Worm (Caenorhabditis elegans): ENCODE measurements around the gene pgp-10.
A peak's percentile ranks its signal among the peaks of the same experiment; 100 is the strongest.

pgp-10 gene

DNA sequence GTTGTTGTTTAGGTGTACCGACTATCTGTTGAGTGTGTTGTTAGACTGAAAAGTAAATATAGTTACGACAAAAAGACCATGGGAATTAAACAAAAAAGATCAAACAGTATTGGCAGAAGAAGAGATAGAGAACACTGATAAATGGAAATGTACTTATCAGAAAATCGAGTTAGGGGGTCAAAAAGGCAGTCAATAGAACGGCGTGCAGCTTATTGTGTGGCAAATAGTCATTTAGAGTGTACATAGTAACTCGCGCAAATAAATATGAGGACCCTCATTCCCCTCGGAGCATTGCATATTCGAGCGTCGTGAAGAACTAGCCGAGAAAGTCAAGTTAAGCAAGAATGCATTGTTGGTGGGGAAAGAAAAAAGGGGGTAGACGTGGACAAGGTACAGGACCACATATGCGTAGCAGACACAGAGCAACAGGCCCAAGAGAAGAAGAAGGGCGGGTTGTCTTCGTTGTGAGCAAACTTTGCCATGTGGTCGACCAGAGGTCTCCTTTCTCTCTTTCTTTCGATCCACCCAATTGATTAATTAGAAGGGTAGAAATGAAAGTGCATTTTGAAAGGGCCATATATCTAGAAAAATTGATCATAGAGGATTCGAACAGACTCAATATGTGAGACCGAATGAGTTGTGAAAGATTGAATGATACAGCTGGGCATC, 7.5 kb upstream of the pgp-10 start, which contains the start of gene lam-2:
TSS of gene lam-2 (minus strand) at position 51 of the 669 bp plus-strand sequence.
- peak; percentile 39 for TF ChIP-seq hmg-4 (GFP tag; optimal IDR thresholded peaks at IDR 0.05)
- no peak for TF ChIP-seq ama-1 (optimal IDR thresholded peaks at IDR 0.05)

DNA sequence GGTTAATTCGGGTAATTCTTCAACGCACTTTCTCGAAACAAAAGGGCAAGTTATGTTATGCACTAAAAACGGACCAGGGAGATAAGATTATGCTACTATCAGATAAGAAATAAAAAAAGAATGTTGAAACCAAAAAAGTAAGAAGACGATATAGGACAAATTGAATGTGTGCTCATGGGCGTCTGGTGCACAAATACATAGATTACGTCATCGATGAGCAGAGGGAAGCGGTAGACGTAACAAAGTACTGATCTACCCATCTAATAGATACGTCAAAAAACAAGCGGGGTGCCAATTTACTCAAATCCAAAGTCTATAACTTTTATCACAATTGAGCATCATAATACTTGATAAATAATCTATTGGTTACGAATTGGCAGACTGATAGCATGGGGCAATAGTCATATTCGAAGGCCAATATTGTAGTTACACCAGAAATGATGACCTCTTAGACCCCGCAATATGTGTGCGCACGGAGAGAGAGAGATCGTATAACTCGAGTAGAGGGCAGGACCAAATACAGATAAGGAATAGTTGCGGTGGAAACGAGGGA, 6.8 kb upstream of the pgp-10 start:
- TF ChIP-seq F13C5.2 (tag; optimal IDR thresholded peaks at IDR 0.05), result no peak
- TF ChIP-seq tra-4 (tag; optimal IDR thresholded peaks at IDR 0.05), result no peak

DNA sequence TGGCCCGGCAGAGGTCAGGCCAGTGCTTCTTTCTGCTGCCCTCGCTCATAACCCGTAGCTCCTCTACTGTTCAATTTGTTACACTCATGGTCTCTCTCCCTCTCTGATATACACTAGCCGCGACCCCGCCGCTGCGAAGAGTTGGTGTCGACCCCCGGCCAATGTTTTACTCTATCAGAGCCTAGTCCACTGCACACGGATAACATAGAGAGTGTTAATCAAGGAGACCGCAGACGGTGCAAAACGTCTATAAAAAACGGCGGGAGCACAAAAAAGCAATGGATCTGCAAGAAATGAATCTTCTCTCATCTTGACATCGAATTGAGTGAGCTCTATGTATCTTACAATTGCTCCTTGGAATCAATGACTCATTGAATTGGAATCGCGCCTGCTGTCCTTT, 5.4 kb upstream of the pgp-10 start:
- TF ChIP-seq ceh-13 (GFP tag; optimal IDR thresholded peaks at IDR 0.05) (no peak), tbx-11 (GFP tag; IDR thresholded peaks at IDR 0.05) (no peak), B0310.2 (tag; optimal IDR thresholded peaks at IDR 0.05) (no peak), ets-7 (tag; optimal IDR thresholded peaks at IDR 0.05) (no peak), hmbx-1 (tag; optimal IDR thresholded peaks at IDR 0.05) (no peak), tra-4 (tag; optimal IDR thresholded peaks at IDR 0.05) (no peak), tbx-37 (GFP tag; conservative IDR thresholded peaks at IDR 0.05) (no peak), ceh-36 (tag; optimal IDR thresholded peaks at IDR 0.05) (no peak), hmg-4 (GFP tag; optimal IDR thresholded peaks at IDR 0.05) (no peak), pes-1 (GFP tag; IDR thresholded peaks at IDR 0.05) (no peak), scrt-1 (GFP tag; IDR thresholded peaks at IDR 0.05) (no peak), aly-1 (tag; optimal IDR thresholded peaks at IDR 0.05) (no peak)

DNA sequence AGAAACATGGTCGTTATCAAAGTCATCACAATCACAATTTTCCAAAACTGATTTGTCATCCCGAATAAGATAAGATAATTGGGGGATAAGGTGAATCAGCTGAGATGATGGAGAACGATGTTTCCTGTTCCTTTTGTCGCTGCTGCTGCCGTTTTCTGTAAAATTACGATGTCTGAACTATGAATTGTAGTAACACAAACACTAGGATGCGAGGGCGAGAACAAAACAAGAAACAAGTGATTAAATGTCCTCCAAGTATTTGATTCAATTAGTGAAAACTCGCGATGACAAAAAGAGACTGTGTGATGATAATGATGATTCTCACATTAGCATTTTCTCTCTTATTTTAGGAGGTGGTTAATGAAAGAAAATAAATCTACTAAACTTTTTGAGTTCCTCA, 3.0 kb upstream of the pgp-10 start, which contains the start of gene C54D1.7:
TSS of gene C54D1.7 (minus strand) at position 157 of the 400 bp plus-strand sequence.
- TF ChIP-seq sea-1 (GFP tag; conservative IDR thresholded peaks at IDR 0.05) (no peak), ceh-13 (GFP tag; optimal IDR thresholded peaks at IDR 0.05) (no peak), ceh-36 (tag; optimal IDR thresholded peaks at IDR 0.05) (no peak), tbx-11 (GFP tag; IDR thresholded peaks at IDR 0.05) (no peak), F13C5.2 (tag; optimal IDR thresholded peaks at IDR 0.05) (no peak), tra-4 (tag; optimal IDR thresholded peaks at IDR 0.05) (no peak)

DNA sequence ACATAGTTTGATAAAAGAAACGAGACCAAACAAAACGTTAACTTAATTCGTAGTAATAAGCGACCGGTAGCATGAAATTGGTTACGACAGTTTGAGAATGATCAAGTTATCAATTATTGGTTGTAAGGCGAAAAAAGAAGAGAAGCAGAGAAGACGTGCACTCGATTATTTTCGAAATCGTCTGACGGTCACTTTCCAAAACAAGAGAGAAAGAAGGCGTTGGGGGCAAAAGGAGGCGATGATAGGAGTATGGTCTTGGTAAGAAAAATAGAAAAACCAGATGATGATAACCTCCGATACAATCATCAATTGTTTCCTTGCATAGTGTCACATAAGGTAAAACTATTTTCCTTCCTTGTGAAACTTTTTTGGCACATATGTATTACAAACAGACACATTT, 1.4 kb upstream of the pgp-10 start:
- no peak for TF ChIP-seq scrt-1 (GFP tag; IDR thresholded peaks at IDR 0.05)

DNA sequence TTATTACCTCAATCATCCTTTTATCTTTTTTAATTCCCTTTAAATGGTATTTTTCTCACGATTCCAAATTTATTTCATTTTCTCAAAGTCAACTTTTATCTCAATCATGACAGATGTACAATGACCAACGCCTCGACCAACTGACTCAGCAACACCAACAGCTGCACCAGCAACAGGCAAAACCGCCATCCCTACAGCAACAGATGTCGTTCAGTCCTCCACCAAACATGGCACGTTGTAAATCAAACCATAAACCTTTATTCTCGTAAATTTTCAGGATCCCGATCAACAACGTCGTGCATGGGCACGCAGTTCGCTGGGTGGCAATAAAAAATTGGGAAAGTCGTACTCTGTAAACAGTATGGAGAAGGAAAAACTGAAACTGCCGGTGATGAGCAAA, 3.9 kb downstream of the pgp-10 start:
- TF ChIP-seq B0310.2 (tag; optimal IDR thresholded peaks at IDR 0.05), result no peak
- no peak for TF ChIP-seq F13C5.2 (tag; optimal IDR thresholded peaks at IDR 0.05)
- TF ChIP-seq ama-1 (optimal IDR thresholded peaks at IDR 0.05), result no peak
- no peak for TF ChIP-seq flt-1 (GFP tag; IDR thresholded peaks at IDR 0.05)
- TF ChIP-seq tbx-11 (GFP tag; IDR thresholded peaks at IDR 0.05), result no peak
- no peak for TF ChIP-seq pes-1 (GFP tag; IDR thresholded peaks at IDR 0.05)

DNA sequence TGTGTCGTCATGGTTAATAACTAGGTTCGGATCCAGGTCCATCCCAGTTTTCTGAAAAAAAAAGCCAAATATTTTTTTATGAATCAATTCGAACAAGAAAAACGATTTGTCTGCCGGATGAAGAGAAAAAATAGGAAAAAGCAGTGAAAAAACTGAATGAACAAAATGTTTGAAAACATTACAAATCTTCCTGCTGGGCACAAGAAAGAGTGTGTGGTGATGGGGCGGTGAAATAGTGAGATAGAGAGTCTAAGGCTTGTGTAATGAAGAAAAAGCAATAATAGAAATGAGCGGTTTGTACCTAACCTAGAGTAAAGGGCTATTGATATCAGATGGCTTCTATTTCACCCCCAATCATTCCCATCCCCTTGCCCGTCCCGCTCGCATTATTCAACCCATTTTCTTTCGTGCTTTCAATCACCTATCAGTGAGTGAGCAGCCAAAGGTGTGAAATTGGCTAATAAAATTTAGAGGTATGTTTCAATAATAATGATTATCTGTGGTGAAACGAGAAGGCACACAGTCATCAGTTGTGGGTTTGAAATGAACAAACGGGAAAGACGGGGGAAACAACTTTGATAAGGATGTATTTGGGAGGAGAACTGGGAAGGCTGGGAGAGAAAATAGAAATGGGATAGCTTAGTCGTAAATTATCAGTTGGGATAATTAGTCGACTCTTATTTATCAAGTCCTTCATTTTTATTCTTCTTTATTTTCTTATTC, 11.9 kb downstream of the pgp-10 start, which contains the start of gene bar-1:
TSS of gene bar-1 (minus strand) at position 51 of the 723 bp plus-strand sequence.
- TF ChIP-seq flt-1 (GFP tag; IDR thresholded peaks at IDR 0.05), result no peak
- no peak for TF ChIP-seq ceh-13 (GFP tag; optimal IDR thresholded peaks at IDR 0.05)
- no peak for TF ChIP-seq B0310.2 (tag; optimal IDR thresholded peaks at IDR 0.05)
- TF ChIP-seq pes-1 (GFP tag; IDR thresholded peaks at IDR 0.05), result no peak
- TF ChIP-seq sea-1 (GFP tag; conservative IDR thresholded peaks at IDR 0.05), result no peak
- no peak for TF ChIP-seq F13C5.2 (tag; optimal IDR thresholded peaks at IDR 0.05)
- no peak for TF ChIP-seq scrt-1 (GFP tag; IDR thresholded peaks at IDR 0.05)
- no peak for TF ChIP-seq hnd-1 (tag; optimal IDR thresholded peaks at IDR 0.05)
- no peak for TF ChIP-seq ama-1 (optimal IDR thresholded peaks at IDR 0.05)
- no peak for TF ChIP-seq ceh-36 (tag; optimal IDR thresholded peaks at IDR 0.05)
- no peak for TF ChIP-seq aly-1 (tag; optimal IDR thresholded peaks at IDR 0.05)
- TF ChIP-seq hmbx-1 (tag; optimal IDR thresholded peaks at IDR 0.05), result no peak
- no peak for TF ChIP-seq tra-4 (tag; optimal IDR thresholded peaks at IDR 0.05)
- TF ChIP-seq tbx-11 (GFP tag; IDR thresholded peaks at IDR 0.05), result no peak
- TF ChIP-seq ets-7 (tag; optimal IDR thresholded peaks at IDR 0.05), result no peak
- no peak for TF ChIP-seq tbx-37 (GFP tag; conservative IDR thresholded peaks at IDR 0.05)
- TF ChIP-seq hmg-4 (GFP tag; optimal IDR thresholded peaks at IDR 0.05), result no peak

DNA sequence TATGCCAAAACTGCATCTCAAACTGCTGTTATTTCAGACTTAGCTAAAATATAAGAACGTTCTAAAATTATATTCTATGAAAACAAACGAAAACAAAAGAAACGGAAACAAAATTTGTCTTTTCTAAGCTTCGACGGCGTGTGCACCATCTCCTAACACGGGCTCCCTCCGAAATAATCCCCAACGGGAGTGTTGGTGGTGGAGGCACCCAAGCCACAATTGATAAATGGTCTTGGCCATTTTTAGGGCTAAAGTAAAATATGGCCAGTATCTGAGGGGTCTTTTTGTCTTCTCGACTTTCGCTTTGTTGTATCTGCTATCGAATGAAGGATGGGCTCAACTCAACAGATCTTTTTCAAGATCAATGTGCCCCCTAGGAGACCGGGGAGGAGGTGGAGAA, 16.6 kb downstream of the pgp-10 start:
- no peak for TF ChIP-seq ceh-36 (tag; optimal IDR thresholded peaks at IDR 0.05)

DNA sequence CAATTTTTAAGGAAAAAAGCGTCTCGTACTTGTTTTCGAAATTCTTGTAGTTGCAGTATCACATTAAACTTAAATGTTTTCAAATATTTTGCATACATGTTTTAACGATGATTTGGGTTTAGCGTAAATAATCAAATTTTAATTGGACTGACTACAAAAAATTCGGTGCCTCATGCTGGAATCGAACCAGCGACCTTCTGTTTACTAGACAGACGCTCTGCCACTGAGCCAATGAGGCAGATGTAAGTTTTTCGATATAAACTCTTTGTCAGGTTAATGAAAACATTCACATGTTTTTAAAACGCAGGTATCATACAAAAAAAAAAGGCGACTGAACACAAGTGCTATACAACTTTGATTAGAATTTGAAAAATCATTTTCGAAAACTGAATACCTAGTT, 18.0 kb downstream of the pgp-10 start:
- no peak for TF ChIP-seq B0310.2 (tag; optimal IDR thresholded peaks at IDR 0.05)
- TF ChIP-seq flt-1 (GFP tag; IDR thresholded peaks at IDR 0.05), result no peak
- no peak for TF ChIP-seq ceh-36 (tag; optimal IDR thresholded peaks at IDR 0.05)
- no peak for TF ChIP-seq pes-1 (GFP tag; IDR thresholded peaks at IDR 0.05)
- TF ChIP-seq sea-1 (GFP tag; conservative IDR thresholded peaks at IDR 0.05), result no peak
- TF ChIP-seq scrt-1 (GFP tag; IDR thresholded peaks at IDR 0.05), result no peak
- TF ChIP-seq tbx-11 (GFP tag; IDR thresholded peaks at IDR 0.05), result no peak
- no peak for TF ChIP-seq tbx-37 (GFP tag; conservative IDR thresholded peaks at IDR 0.05)
- no peak for TF ChIP-seq ama-1 (optimal IDR thresholded peaks at IDR 0.05)
- TF ChIP-seq tra-4 (tag; optimal IDR thresholded peaks at IDR 0.05), result no peak
- TF ChIP-seq hmg-4 (GFP tag; optimal IDR thresholded peaks at IDR 0.05), result no peak
- TF ChIP-seq aly-1 (tag; optimal IDR thresholded peaks at IDR 0.05), result no peak
- TF ChIP-seq hnd-1 (tag; optimal IDR thresholded peaks at IDR 0.05), result no peak
- TF ChIP-seq ets-7 (tag; optimal IDR thresholded peaks at IDR 0.05), result no peak

Data from whole organism, early embryonic.